Worm (Caenorhabditis elegans): ENCODE measurements around the gene clec-118.

DNA sequence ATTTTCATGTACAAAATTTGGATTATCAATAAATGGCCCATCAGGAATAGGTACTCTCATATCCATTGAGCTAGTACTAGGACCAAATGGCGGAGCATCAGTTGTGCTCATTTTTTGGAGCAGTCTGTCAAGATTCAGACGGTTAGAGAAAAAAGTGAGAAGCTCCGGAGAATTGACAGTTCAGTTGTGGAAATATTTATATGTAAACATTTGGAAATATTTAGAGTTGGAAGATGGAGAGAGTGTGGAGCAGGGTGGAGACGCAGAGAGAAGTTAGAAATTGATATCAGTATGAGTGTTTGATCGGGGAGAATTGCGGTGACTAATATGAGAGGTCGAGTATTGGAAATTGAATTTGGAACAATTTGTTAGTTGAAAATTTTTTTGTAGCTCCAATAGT lies 8.9 kb upstream of the clec-118 start:
- TF ChIP-seq lsy-2 (tag; optimal IDR thresholded peaks at IDR 0.05) (no peak), unc-120 (tag; optimal IDR thresholded peaks at IDR 0.05; ENCODE audit: poor library complexity, severe bottlenecking) (no peak), nhr-28 (tag; optimal IDR thresholded peaks at IDR 0.05) (no peak), lin-13 (tag; optimal IDR thresholded peaks at IDR 0.05) (no peak), ztf-11 (tag; optimal IDR thresholded peaks at IDR 0.05) (no peak), nhr-237 (tag; optimal IDR thresholded peaks at IDR 0.05) (no peak), elt-1 (tag; optimal IDR thresholded peaks at IDR 0.05; ENCODE audit: borderline replicate concordance, insufficient read depth) (no peak), nhr-12 (tag; optimal IDR thresholded peaks at IDR 0.05) (no peak), zip-8 (tag; optimal IDR thresholded peaks at IDR 0.05) (no peak), sptf-1 (tag; optimal IDR thresholded peaks at IDR 0.05) (no peak)

Data from whole organism, mixed stage, embryonic.